1 fruit fly cellular context compared by ENCODE assay signal in the genomic region with DNA sequence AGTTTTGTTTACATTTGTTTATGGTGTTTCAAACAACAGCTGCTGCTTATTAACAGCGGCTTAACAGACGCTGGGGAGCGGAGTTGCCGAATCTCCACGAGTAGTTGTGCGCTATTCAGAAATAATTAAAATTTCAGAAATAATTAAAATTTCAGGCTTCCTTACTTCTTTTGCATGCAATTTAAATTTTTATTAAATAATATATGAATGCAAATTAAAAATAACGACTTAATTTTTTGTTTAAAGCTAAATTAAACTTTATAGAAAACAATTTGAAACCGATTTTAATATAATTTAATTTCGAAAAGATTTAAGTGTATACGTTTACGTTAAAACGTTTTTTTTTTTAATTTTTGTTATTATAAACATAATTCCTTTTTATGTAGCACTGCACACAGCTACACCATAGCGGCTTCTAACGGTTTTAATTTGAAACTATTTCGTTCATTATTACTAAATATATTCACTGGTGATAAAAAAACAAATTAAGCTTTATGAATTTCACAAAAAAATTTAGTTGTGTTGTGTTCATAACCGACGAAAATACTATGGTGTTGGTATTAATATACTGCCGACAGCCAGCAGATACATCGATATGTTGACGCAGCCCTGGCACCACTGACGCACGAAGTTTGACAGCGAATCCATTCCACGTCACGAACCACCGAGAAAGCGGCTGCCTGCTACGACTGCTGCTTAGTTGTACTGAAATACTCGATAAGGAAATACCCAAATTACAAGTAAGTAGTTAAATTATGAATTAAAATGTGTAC.
TF ChIP-seq lines count a peak whose summit lies in the region.

TSS of gene SsRbeta (plus strand) at position 645 of the 773 bp plus-strand sequence.

TF ChIP-seq in whole organism, embryonic, 481 proteins besides CTCF, POLR2A, EP300 and RAD21 (continued from another document and continues in another):
- peak; percentile 4 for TF ChIP-seq CG8388 (GFP tag; optimal IDR thresholded peaks at IDR 0.05; lab: Kevin White, UChicago)
- peak; percentile 60; the same call in 2 of the 3 replicates for TF ChIP-seq CG11695 (GFP tag; IDR thresholded peaks at IDR 0.05; lab: Robert Waterston, UW)
- TF ChIP-seq esg (GFP tag; conservative IDR thresholded peaks at IDR 0.05; lab: Robert Waterston, UW): peak; percentile 41
- no peak for TF ChIP-seq CrebB (tag; optimal IDR thresholded peaks at IDR 0.05; lab: Kevin White, UChicago)
- no peak for TF ChIP-seq ssp (GFP tag; IDR thresholded peaks at IDR 0.05; lab: Robert Waterston, UW)
- TF ChIP-seq az2 (GFP tag; optimal IDR thresholded peaks at IDR 0.05; lab: Kevin White, UChicago): no peak
- TF ChIP-seq dpn (GFP tag; optimal IDR thresholded peaks at IDR 0.05; lab: Kevin White, UChicago): no peak
- peak; percentile 36 for TF ChIP-seq ewg (GFP tag; optimal IDR thresholded peaks at IDR 0.05; lab: Kevin White, UChicago)
- no peak for TF ChIP-seq CG8359 (GFP tag; optimal IDR thresholded peaks at IDR 0.05; lab: Kevin White, UChicago; ENCODE audit: borderline replicate concordance)
- no peak for TF ChIP-seq CG3726 (GFP tag; IDR thresholded peaks at IDR 0.05; lab: Robert Waterston, UW)
- peak; percentile 4; the same call in 1 of the 2 replicates for TF ChIP-seq lmd (GFP tag; IDR thresholded peaks at IDR 0.05; lab: Robert Waterston, UW)
- peak; percentile 43 for TF ChIP-seq CG13624 (GFP tag; optimal IDR thresholded peaks at IDR 0.05; lab: Kevin White, UChicago)
- TF ChIP-seq CG6683 (GFP tag; optimal IDR thresholded peaks at IDR 0.05; lab: Kevin White, UChicago): no peak
- peak; percentile 13 for TF ChIP-seq dmrt99B (tag; optimal IDR thresholded peaks at IDR 0.05; lab: Kevin White, UChicago)
- no peak for TF ChIP-seq Hand (GFP tag; optimal IDR thresholded peaks at IDR 0.05; lab: Kevin White, UChicago)
- TF ChIP-seq CG33213 (GFP tag; optimal IDR thresholded peaks at IDR 0.05; lab: Kevin White, UChicago): no peak
- peak; percentile 19; the same call in 1 of the 2 replicates for TF ChIP-seq peb (GFP tag; IDR thresholded peaks at IDR 0.05; lab: Robert Waterston, UW)
- no peak for TF ChIP-seq CG4820 (GFP tag; optimal IDR thresholded peaks at IDR 0.05; lab: Kevin White, UChicago)
- TF ChIP-seq pros (GFP tag; optimal IDR thresholded peaks at IDR 0.05; lab: Kevin White, UChicago): no peak
- 0 out of 2 replicates have a peak, but pooled peaks have one; percentile 4 for TF ChIP-seq aop (GFP tag; IDR thresholded peaks at IDR 0.05; lab: Robert Waterston, UW)
- TF ChIP-seq CG34224 (GFP tag; IDR thresholded peaks at IDR 0.05; lab: Robert Waterston, UW; ENCODE audit: partially characterized antibody): peak; percentile 59
- no peak for TF ChIP-seq cas (GFP tag; IDR thresholded peaks at IDR 0.05; lab: Robert Waterston, UW)
- TF ChIP-seq sisA (GFP tag; IDR thresholded peaks at IDR 0.05; lab: Robert Waterston, UW): no peak; the same call in 1 of the 2 replicates
- no peak for TF ChIP-seq HmgD (GFP tag; optimal IDR thresholded peaks at IDR 0.05; lab: Kevin White, UChicago)
- peak; percentile 79 for TF ChIP-seq CG15514 (GFP tag; optimal IDR thresholded peaks at IDR 0.05; lab: Kevin White, UChicago)
- peak; percentile 72 for TF ChIP-seq Dref (GFP tag; IDR thresholded peaks at IDR 0.05; lab: Robert Waterston, UW)
- peak; percentile 31 for TF ChIP-seq D19A (tag; optimal IDR thresholded peaks at IDR 0.05; lab: Kevin White, UChicago)
- TF ChIP-seq gem (tag; optimal IDR thresholded peaks at IDR 0.05; lab: Kevin White, UChicago): peak; percentile 63
- TF ChIP-seq CG2875 (GFP tag; optimal IDR thresholded peaks at IDR 0.05; lab: Kevin White, UChicago): peak; percentile 4
- no peak for TF ChIP-seq slou (GFP tag; optimal IDR thresholded peaks at IDR 0.05; lab: Kevin White, UChicago)
- TF ChIP-seq CG7786 (GFP tag; optimal IDR thresholded peaks at IDR 0.05; lab: Kevin White, UChicago): no peak
- peak; percentile 50 for TF ChIP-seq CG9797 (GFP tag; optimal IDR thresholded peaks at IDR 0.05; lab: Kevin White, UChicago)
- TF ChIP-seq Hey (tag; optimal IDR thresholded peaks at IDR 0.05; lab: Kevin White, UChicago): no peak
- no peak for TF ChIP-seq pnt (GFP tag; optimal IDR thresholded peaks at IDR 0.05; lab: Kevin White, UChicago)
- no peak for TF ChIP-seq Ravus (GFP tag; IDR thresholded peaks at IDR 0.05; lab: Robert Waterston, UW)
- TF ChIP-seq CG1024 (GFP tag; IDR thresholded peaks at IDR 0.05; lab: Robert Waterston, UW): peak; percentile 61; the same call in 1 of the 2 replicates
- peak; percentile 51 for TF ChIP-seq HLH3B (GFP tag; IDR thresholded peaks at IDR 0.05; lab: Robert Waterston, UW)
- no peak for TF ChIP-seq so (GFP tag; IDR thresholded peaks at IDR 0.05; lab: Robert Waterston, UW)
- TF ChIP-seq Doc2 (GFP tag; IDR thresholded peaks at IDR 0.05; lab: Robert Waterston, UW): no peak
- TF ChIP-seq Six4 (GFP tag; optimal IDR thresholded peaks at IDR 0.05; lab: Kevin White, UChicago): no peak
- TF ChIP-seq CkIIα-i1 (GFP tag; IDR thresholded peaks at IDR 0.05; lab: Robert Waterston, UW): no peak
- no peak for TF ChIP-seq CG8765 (GFP tag; IDR thresholded peaks at IDR 0.05; lab: Robert Waterston, UW)
- TF ChIP-seq gsb-n (tag; optimal IDR thresholded peaks at IDR 0.05; lab: Kevin White, UChicago): no peak
- peak; percentile 71 for TF ChIP-seq Gug (GFP tag; IDR thresholded peaks at IDR 0.05; lab: Robert Waterston, UW)
- peak; percentile 14 for TF ChIP-seq CG2712 (tag; optimal IDR thresholded peaks at IDR 0.05; lab: Kevin White, UChicago)
- no peak for TF ChIP-seq disco-r (GFP tag; optimal IDR thresholded peaks at IDR 0.05; lab: Kevin White, UChicago)
- TF ChIP-seq CG15073 (GFP tag; optimal IDR thresholded peaks at IDR 0.05; lab: Kevin White, UChicago): no peak
- TF ChIP-seq ken (GFP tag; IDR thresholded peaks at IDR 0.05; lab: Robert Waterston, UW): peak; percentile 63; the same call in 2 of the 3 replicates
- TF ChIP-seq Ets65A (GFP tag; lab: Kevin White, UChicago): peak; percentile 89
- no peak for TF ChIP-seq CG7271 (tag; optimal IDR thresholded peaks at IDR 0.05; lab: Kevin White, UChicago)
- TF ChIP-seq CG14050 (GFP tag; IDR thresholded peaks at IDR 0.05; lab: Robert Waterston, UW): no peak; the same call in 2 of the 3 replicates
- TF ChIP-seq Spps (tag; optimal IDR thresholded peaks at IDR 0.05; lab: Kevin White, UChicago): no peak
- no peak for TF ChIP-seq Antp (GFP tag; optimal IDR thresholded peaks at IDR 0.05; lab: Kevin White, UChicago)
- TF ChIP-seq CG12236 (GFP tag; optimal IDR thresholded peaks at IDR 0.05; lab: Kevin White, UChicago): no peak
- TF ChIP-seq CG4282 (GFP tag; optimal IDR thresholded peaks at IDR 0.05; lab: Kevin White, UChicago): no peak
- TF ChIP-seq CG4854 (GFP tag; optimal IDR thresholded peaks at IDR 0.05; lab: Kevin White, UChicago): no peak
- TF ChIP-seq en (GFP tag; optimal IDR thresholded peaks at IDR 0.05; lab: Kevin White, UChicago): no peak
- TF ChIP-seq gcm (GFP tag; optimal IDR thresholded peaks at IDR 0.05; lab: Kevin White, UChicago): no peak
- TF ChIP-seq Dip3 (GFP tag; optimal IDR thresholded peaks at IDR 0.05; lab: Kevin White, UChicago): no peak
- no peak for TF ChIP-seq CG10959 (GFP tag; IDR thresholded peaks at IDR 0.05; lab: Robert Waterston, UW)
- TF ChIP-seq CG2202 (tag; optimal IDR thresholded peaks at IDR 0.05; lab: Kevin White, UChicago): no peak
- peak; percentile 26 for TF ChIP-seq Fer2 (tag; optimal IDR thresholded peaks at IDR 0.05; lab: Kevin White, UChicago)
- peak; percentile 43 for TF ChIP-seq CG6689 (GFP tag; IDR thresholded peaks at IDR 0.05; lab: Robert Waterston, UW)
- TF ChIP-seq CG1602 (GFP tag; optimal IDR thresholded peaks at IDR 0.05; lab: Kevin White, UChicago): no peak
- TF ChIP-seq ems (GFP tag; optimal IDR thresholded peaks at IDR 0.05; lab: Kevin White, UChicago): no peak
- TF ChIP-seq toy (GFP tag; IDR thresholded peaks at IDR 0.05; lab: Robert Waterston, UW): no peak
- TF ChIP-seq repo (GFP tag; optimal IDR thresholded peaks at IDR 0.05; lab: Kevin White, UChicago): no peak
- TF ChIP-seq Mes4 (GFP tag; optimal IDR thresholded peaks at IDR 0.05; lab: Kevin White, UChicago): no peak
- peak; percentile 55 for TF ChIP-seq stc (GFP tag; IDR thresholded peaks at IDR 0.05; lab: Robert Waterston, UW)
- TF ChIP-seq trh (GFP tag; optimal IDR thresholded peaks at IDR 0.05; lab: Kevin White, UChicago): no peak
- no peak for TF ChIP-seq fd64A (GFP tag; optimal IDR thresholded peaks at IDR 0.05; lab: Kevin White, UChicago)
- peak; percentile 76 for TF ChIP-seq knrl (GFP tag; IDR thresholded peaks at IDR 0.05; lab: Robert Waterston, UW; ENCODE audit: partially characterized antibody)
- peak; percentile 76 for TF ChIP-seq Awh (GFP tag; IDR thresholded peaks at IDR 0.05; lab: Robert Waterston, UW)
- TF ChIP-seq CG1233 (GFP tag; optimal IDR thresholded peaks at IDR 0.05; lab: Kevin White, UChicago): no peak
- TF ChIP-seq CG13296 (GFP tag; optimal IDR thresholded peaks at IDR 0.05; lab: Kevin White, UChicago): no peak
- no peak for TF ChIP-seq CG3281 (GFP tag; optimal IDR thresholded peaks at IDR 0.05; lab: Kevin White, UChicago)
- TF ChIP-seq CG4328 (GFP tag; optimal IDR thresholded peaks at IDR 0.05; lab: Kevin White, UChicago): peak; percentile 44
- peak; percentile 48 for TF ChIP-seq Xbp1 (GFP tag; optimal IDR thresholded peaks at IDR 0.05; lab: Kevin White, UChicago)
- TF ChIP-seq kah (GFP tag; optimal IDR thresholded peaks at IDR 0.05; lab: Kevin White, UChicago): no peak
- peak; percentile 43 for TF ChIP-seq CG14441 (GFP tag; IDR thresholded peaks at IDR 0.05; lab: Robert Waterston, UW)
- TF ChIP-seq emc (GFP tag; optimal IDR thresholded peaks at IDR 0.05; lab: Kevin White, UChicago): no peak
- no peak for TF ChIP-seq eyg (GFP tag; optimal IDR thresholded peaks at IDR 0.05; lab: Kevin White, UChicago)
- TF ChIP-seq CG2678 (tag; optimal IDR thresholded peaks at IDR 0.05; lab: Kevin White, UChicago): peak; percentile 31
- no peak for TF ChIP-seq grau (tag; optimal IDR thresholded peaks at IDR 0.05; lab: Kevin White, UChicago)
- TF ChIP-seq CG13287 (GFP tag; IDR thresholded peaks at IDR 0.05; lab: Robert Waterston, UW; ENCODE audit: partially characterized antibody): peak; percentile 79
- no peak for TF ChIP-seq Hr3 (GFP tag; optimal IDR thresholded peaks at IDR 0.05; lab: Kevin White, UChicago)
- TF ChIP-seq CG7963 (GFP tag; IDR thresholded peaks at IDR 0.05; lab: Robert Waterston, UW; ENCODE audit: partially characterized antibody): no peak
- TF ChIP-seq CG9437 (GFP tag; optimal IDR thresholded peaks at IDR 0.05; lab: Kevin White, UChicago): no peak
- TF ChIP-seq CoRest (tag; optimal IDR thresholded peaks at IDR 0.05; lab: Kevin White, UChicago): peak; percentile 46
- no peak for TF ChIP-seq ash1 (GFP tag; optimal IDR thresholded peaks at IDR 0.05; lab: Kevin White, UChicago)
- TF ChIP-seq tup (GFP tag; optimal IDR thresholded peaks at IDR 0.05; lab: Kevin White, UChicago): no peak
- peak; percentile 3 for TF ChIP-seq Abd-B (GFP tag; optimal IDR thresholded peaks at IDR 0.05; lab: Kevin White, UChicago)
- TF ChIP-seq C15 (GFP tag; IDR thresholded peaks at IDR 0.05; lab: Robert Waterston, UW): no peak
- TF ChIP-seq Sox100B (GFP tag; optimal IDR thresholded peaks at IDR 0.05; lab: Kevin White, UChicago): peak; percentile 34
- no peak for TF ChIP-seq CG12071 (GFP tag; optimal IDR thresholded peaks at IDR 0.05; lab: Kevin White, UChicago)
- no peak for TF ChIP-seq NC2α (GFP tag; optimal IDR thresholded peaks at IDR 0.05; lab: Kevin White, UChicago)
- no peak for TF ChIP-seq Nf-YB (GFP tag; optimal IDR thresholded peaks at IDR 0.05; lab: Kevin White, UChicago)
- no peak for TF ChIP-seq Hr39 (optimal IDR thresholded peaks at IDR 0.05; lab: Kevin White, UChicago)
- TF ChIP-seq da (GFP tag; optimal IDR thresholded peaks at IDR 0.05; lab: Kevin White, UChicago): no peak
- no peak for TF ChIP-seq Atf6 (GFP tag; IDR thresholded peaks at IDR 0.05; lab: Robert Waterston, UW)
- peak; percentile 66 for TF ChIP-seq ranshi (GFP tag; IDR thresholded peaks at IDR 0.05; lab: Robert Waterston, UW)
- TF ChIP-seq CG12155 (GFP tag; optimal IDR thresholded peaks at IDR 0.05; lab: Kevin White, UChicago): no peak
- TF ChIP-seq Dip2 (GFP tag; IDR thresholded peaks at IDR 0.05; lab: Robert Waterston, UW): no peak
- no peak for TF ChIP-seq tap (tag; optimal IDR thresholded peaks at IDR 0.05; lab: Kevin White, UChicago)
- no peak for TF ChIP-seq ro (GFP tag; IDR thresholded peaks at IDR 0.05; lab: Robert Waterston, UW)
- TF ChIP-seq Neu2 (GFP tag; optimal IDR thresholded peaks at IDR 0.05; lab: Kevin White, UChicago; ENCODE audit: borderline replicate concordance): no peak
- TF ChIP-seq CG7839 (tag; optimal IDR thresholded peaks at IDR 0.05; lab: Kevin White, UChicago): peak; percentile 9
- peak; percentile 48 for TF ChIP-seq CG15696 (tag; optimal IDR thresholded peaks at IDR 0.05; lab: Kevin White, UChicago)
- TF ChIP-seq oc (tag; optimal IDR thresholded peaks at IDR 0.05; lab: Kevin White, UChicago): no peak
- peak; percentile 43 for TF ChIP-seq CG18262 (tag; optimal IDR thresholded peaks at IDR 0.05; lab: Kevin White, UChicago)
- TF ChIP-seq CG34422 (GFP tag; IDR thresholded peaks at IDR 0.05; lab: Robert Waterston, UW): peak; percentile 68; the same call in 2 of the 3 replicates
- peak; percentile 64 for TF ChIP-seq CG7556 (GFP tag; optimal IDR thresholded peaks at IDR 0.05; lab: Kevin White, UChicago)
- TF ChIP-seq pan (optimal IDR thresholded peaks at IDR 0.05; lab: Kevin White, UChicago): no peak
- TF ChIP-seq pan (GFP tag; optimal IDR thresholded peaks at IDR 0.05 in 1 of 2, IDR thresholded peaks at IDR 0.05 in 1 of 2): peak in 1 of 2 experiments; percentile 66
- no peak for TF ChIP-seq CG43689 (GFP tag; IDR thresholded peaks at IDR 0.05; lab: Robert Waterston, UW)
- TF ChIP-seq Chrac-16 (GFP tag; optimal IDR thresholded peaks at IDR 0.05; lab: Kevin White, UChicago): no peak
- TF ChIP-seq sr (GFP tag; IDR thresholded peaks at IDR 0.05; lab: Robert Waterston, UW): no peak
- TF ChIP-seq CG18619 (GFP tag; optimal IDR thresholded peaks at IDR 0.05; lab: Kevin White, UChicago): no peak
- no peak for TF ChIP-seq jumu (GFP tag; optimal IDR thresholded peaks at IDR 0.05; lab: Kevin White, UChicago)
- TF ChIP-seq CG33557 (GFP tag; optimal IDR thresholded peaks at IDR 0.05; lab: Kevin White, UChicago): no peak
- TF ChIP-seq stwl (tag; optimal IDR thresholded peaks at IDR 0.05; lab: Kevin White, UChicago): peak; percentile 61
- no peak for TF ChIP-seq CG10565 (GFP tag; optimal IDR thresholded peaks at IDR 0.05; lab: Kevin White, UChicago)
- no peak for TF ChIP-seq salm (tag; optimal IDR thresholded peaks at IDR 0.05; lab: Kevin White, UChicago)
- peak; percentile 37 for TF ChIP-seq Sin3A (optimal IDR thresholded peaks at IDR 0.05; lab: Kevin White, UChicago)
- peak; percentile 66 for TF ChIP-seq Rfx (GFP tag; IDR thresholded peaks at IDR 0.05; lab: Robert Waterston, UW)
- TF ChIP-seq fd3F (GFP tag; optimal IDR thresholded peaks at IDR 0.05; lab: Kevin White, UChicago): peak; percentile 4
